Worm (Caenorhabditis elegans): ENCODE results near the gene prp-8.

ce11 chrIII:8117155-8117554 lies 47.0 kb upstream of the prp-8 start:
- TF ChIP-seq cog-1 (tag; optimal IDR thresholded peaks at IDR 0.05) (no peak), T22C8.4 (GFP tag; IDR thresholded peaks at IDR 0.05) (no peak), klf-2 (GFP tag; conservative IDR thresholded peaks at IDR 0.05) (no peak), med-1 (GFP tag; optimal IDR thresholded peaks at IDR 0.05; ENCODE audit: insufficient read depth) (no peak), flt-1 (GFP tag; IDR thresholded peaks at IDR 0.05) (no peak), ref-1 (GFP tag; conservative IDR thresholded peaks at IDR 0.05) (no peak)
